Worm (Caenorhabditis elegans) whole organism, L2 larva: ENCODE data around the gene ZK1248.11.

ENCODE experiments used
- ZK546.5 ChIP-seq: sonication (generic microtip); optimal IDR thresholded peaks from 2 replicates; lab custom pipeline; 2017; ENCODE audit warnings: missing biosample characterization, missing genetic modification characterization
- aly-2 ChIP-seq: fragments of 150-350 bp; optimal IDR thresholded peaks from 2 replicates; lab custom pipeline; 2014; ENCODE audit warnings: missing biosample characterization, missing genetic modification characterization
- ama-1 ChIP-seq: fragments of 150-350 bp; optimal IDR thresholded peaks from 2 replicates; lab custom pipeline; 2018; ENCODE audit warnings: inconsistent platforms
- blmp-1 ChIP-seq: sonication (generic microtip); optimal IDR thresholded peaks from 2 replicates; lab custom pipeline; 2017; ENCODE audit warnings: missing genetic modification characterization, mild to moderate bottlenecking, missing compliant biosample characterization, antibody characterized with exemption, moderate library complexity; ENCODE audit not compliant: insufficient read depth
- crh-2 ChIP-seq: sonication (generic microtip); optimal IDR thresholded peaks from 2 replicates; lab custom pipeline; 2017; ENCODE audit warnings: missing biosample characterization, missing genetic modification characterization
- fos-1 ChIP-seq: fragments of 150-350 bp; optimal IDR thresholded peaks from 2 replicates; lab custom pipeline; 2014; ENCODE audit warnings: missing biosample characterization, missing genetic modification characterization
- gmeb-1 ChIP-seq: fragments of 150-350 bp; optimal IDR thresholded peaks from 2 replicates; lab custom pipeline; 2014; ENCODE audit warnings: missing biosample characterization, missing genetic modification characterization
- lin-11 ChIP-seq: fragments of 150-350 bp; sonication (generic microtip); optimal IDR thresholded peaks from 2 replicates; lab custom pipeline; 2014; ENCODE audit warnings: missing biosample characterization, missing genetic modification characterization, inconsistent platforms, mixed read lengths
- nhr-237 ChIP-seq: fragments of 150-350 bp; optimal IDR thresholded peaks from 2 replicates; lab custom pipeline; 2014; ENCODE audit warnings: missing biosample characterization, missing genetic modification characterization
- nhr-6 ChIP-seq: fragments of 150-350 bp; optimal IDR thresholded peaks from 2 replicates; lab custom pipeline; 2014; ENCODE audit warnings: missing biosample characterization, missing genetic modification characterization
- nhr-77 ChIP-seq: fragments of 150-350 bp; optimal IDR thresholded peaks from 2 replicates; lab custom pipeline; 2014; ENCODE audit warnings: missing biosample characterization, missing genetic modification characterization
- unc-62 ChIP-seq: fragments of 150-350 bp; optimal IDR thresholded peaks from 2 replicates; lab custom pipeline; 2014; ENCODE audit warnings: missing biosample characterization, missing genetic modification reagents, missing genetic modification characterization
- ztf-1 ChIP-seq: fragments of 200-800 bp; sonication (Bioruptor generic); conservative IDR thresholded peaks from 2 replicates; pipeline ENCODE4 v1.3.6; 2022; ENCODE audit warnings: missing genetic modification characterization, missing compliant biosample characterization
- ztf-4 ChIP-seq: fragments of 150-350 bp; optimal IDR thresholded peaks from 2 replicates; lab custom pipeline; 2014; ENCODE audit warnings: missing biosample characterization, missing genetic modification characterization

- no peak for TF ChIP-seq ama-1 (lab: Kevin White, UChicago)
- TF ChIP-seq nhr-237, result no peak
- TF ChIP-seq ztf-1 (GFP tag; lab: Robert Waterston, UW), result no peak
- no peak for TF ChIP-seq crh-2
- TF ChIP-seq nhr-6 (tag; lab: Kevin White, UChicago), result no peak
- TF ChIP-seq lin-11 (tag; lab: Kevin White, UChicago), result no peak
- no peak for TF ChIP-seq gmeb-1 (tag; lab: Kevin White, UChicago)
- TF ChIP-seq unc-62 (GFP tag; lab: Kevin White, UChicago), result no peak
- TF ChIP-seq blmp-1 (tag; lab: Kevin White, UChicago), result no peak
- no peak for TF ChIP-seq nhr-77 (tag; lab: Kevin White, UChicago)
- TF ChIP-seq fos-1 (tag; lab: Kevin White, UChicago), result no peak
- no peak for TF ChIP-seq ZK546.5
- no peak for TF ChIP-seq aly-2
- TF ChIP-seq ztf-4 (tag; lab: Kevin White, UChicago), result no peak
These were observed 32.2 kb upstream of the ZK1248.11 start for ce11 chrII:5860621-5861020.
